Fruit fly (Drosophila melanogaster): ENCODE measurements around the gene CG7059.

CG7059 gene

DNA sequence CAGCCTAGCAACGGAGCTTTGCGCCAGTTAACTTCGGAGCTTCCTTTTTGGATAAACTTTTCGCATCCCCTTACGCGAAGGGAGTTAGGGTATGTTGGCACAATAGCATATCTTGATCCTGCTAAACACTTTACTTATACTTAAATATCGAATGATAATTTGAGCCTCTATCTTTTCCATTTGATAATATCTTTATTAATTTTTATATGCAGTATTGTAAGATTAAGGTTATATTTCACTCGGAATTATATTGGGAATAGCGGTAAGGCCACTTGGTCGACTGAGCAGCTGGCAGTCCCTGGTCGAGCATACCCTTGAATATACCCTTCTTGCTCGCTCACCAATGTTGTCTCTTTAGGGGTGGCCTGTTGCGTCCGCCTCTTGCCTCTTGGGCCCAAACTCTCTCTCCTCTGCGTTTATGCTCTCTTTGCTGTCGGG lies 20.8 kb upstream of the CG7059 start (continued):
- peak; percentile 54 for TF ChIP-seq Deaf1 (tag; optimal IDR thresholded peaks at IDR 0.05)
- peak; percentile 45 for TF ChIP-seq zfh2 (GFP tag; optimal IDR thresholded peaks at IDR 0.05)
- peak; percentile 29 for TF ChIP-seq CG15696 (tag; optimal IDR thresholded peaks at IDR 0.05)
- TF ChIP-seq bsh (GFP tag; optimal IDR thresholded peaks at IDR 0.05), result peak in 1 of 2 experiments; percentile 38
- TF ChIP-seq Eip74EF (GFP tag; optimal IDR thresholded peaks at IDR 0.05), result peak in 1 of 2 experiments; percentile 9
- TF ChIP-seq CG17612 (GFP tag; IDR thresholded peaks at IDR 0.05), result peak; percentile 29; the same call in 1 of the 2 replicates
- peak; percentile 55 for TF ChIP-seq ttk (GFP tag; IDR thresholded peaks at IDR 0.05)
- peak; percentile 8 for TF ChIP-seq HLH54F (GFP tag; optimal IDR thresholded peaks at IDR 0.05)
- TF ChIP-seq CG43689 (GFP tag; IDR thresholded peaks at IDR 0.05), result peak; percentile 28; the same call in 1 of the 2 replicates
- TF ChIP-seq zen2 (GFP tag; IDR thresholded peaks at IDR 0.05; ENCODE audit: partially characterized antibody), result no peak
- TF ChIP-seq CG6813 (GFP tag; optimal IDR thresholded peaks at IDR 0.05), result peak; percentile 6
- peak; percentile 80 for TF ChIP-seq CG7556 (GFP tag; optimal IDR thresholded peaks at IDR 0.05)
- TF ChIP-seq en (GFP tag; optimal IDR thresholded peaks at IDR 0.05), result no peak
- TF ChIP-seq kah (GFP tag; optimal IDR thresholded peaks at IDR 0.05), result no peak
- TF ChIP-seq gt (GFP tag; IDR thresholded peaks at IDR 0.05), result 0 out of 2 replicates have a peak, but pooled peaks have one; percentile 39
- peak; percentile 55 for TF ChIP-seq cwo (GFP tag; optimal IDR thresholded peaks at IDR 0.05)
- peak; percentile 13; the same call in 1 of the 2 replicates for TF ChIP-seq GATAe (GFP tag; conservative IDR thresholded peaks at IDR 0.05)
- TF ChIP-seq CG2129 (GFP tag; IDR thresholded peaks at IDR 0.05; ENCODE audit: partially characterized antibody), result no peak
- TF ChIP-seq zfh1 (GFP tag; IDR thresholded peaks at IDR 0.05), result peak; percentile 65; the same call in 2 of the 3 replicates
- TF ChIP-seq stwl (tag; optimal IDR thresholded peaks at IDR 0.05), result no peak
- TF ChIP-seq dan (GFP tag; IDR thresholded peaks at IDR 0.05), result no peak
- TF ChIP-seq amos (GFP tag; IDR thresholded peaks at IDR 0.05; ENCODE audit: partially characterized antibody), result no peak
- TF ChIP-seq CG7372 (GFP tag; IDR thresholded peaks at IDR 0.05), result peak; percentile 56
- TF ChIP-seq Nf-YA (GFP tag; IDR thresholded peaks at IDR 0.05), result peak; percentile 44; the same call in 1 of the 2 replicates
- TF ChIP-seq HmgZ (tag; optimal IDR thresholded peaks at IDR 0.05), result peak; percentile 37
- TF ChIP-seq MTF-1 (GFP tag; optimal IDR thresholded peaks at IDR 0.05; ENCODE audit: borderline replicate concordance), result no peak
- no peak for TF ChIP-seq rib (GFP tag; IDR thresholded peaks at IDR 0.05)
- no peak for TF ChIP-seq Dfd (GFP tag; optimal IDR thresholded peaks at IDR 0.05)
- no peak; the same call in 1 of the 2 replicates for TF ChIP-seq CG11085 (GFP tag; IDR thresholded peaks at IDR 0.05)
- TF ChIP-seq CG7928 (GFP tag; optimal IDR thresholded peaks at IDR 0.05), result no peak
- peak; percentile 79 for TF ChIP-seq CG2678 (tag; optimal IDR thresholded peaks at IDR 0.05)
- TF ChIP-seq lov (optimal IDR thresholded peaks at IDR 0.05), result no peak
- no peak for TF ChIP-seq lov (GFP tag; IDR thresholded peaks at IDR 0.05)
- TF ChIP-seq CG14667 (GFP tag; IDR thresholded peaks at IDR 0.05), result peak; percentile 42; the same call in 1 of the 2 replicates
- TF ChIP-seq corto (GFP tag; optimal IDR thresholded peaks at IDR 0.05), result peak; percentile 69
- TF ChIP-seq btn (GFP tag; optimal IDR thresholded peaks at IDR 0.05), result no peak
- peak; percentile 52 for TF ChIP-seq az2 (GFP tag; optimal IDR thresholded peaks at IDR 0.05)
- TF ChIP-seq CG4730 (GFP tag; IDR thresholded peaks at IDR 0.05), result peak; percentile 63
- TF ChIP-seq sisA (GFP tag; IDR thresholded peaks at IDR 0.05), result peak; percentile 71
- no peak for TF ChIP-seq h (optimal IDR thresholded peaks at IDR 0.05)
- TF ChIP-seq E2f2 (GFP tag; IDR thresholded peaks at IDR 0.05), result peak; percentile 54
- peak; percentile 76 for TF ChIP-seq gem (tag; optimal IDR thresholded peaks at IDR 0.05)
- TF ChIP-seq ERR (GFP tag; optimal IDR thresholded peaks at IDR 0.05), result no peak
- no peak for TF ChIP-seq ewg (GFP tag; optimal IDR thresholded peaks at IDR 0.05)
- no peak for TF ChIP-seq ash1 (GFP tag; optimal IDR thresholded peaks at IDR 0.05)
- TF ChIP-seq unc-4 (GFP tag; IDR thresholded peaks at IDR 0.05; ENCODE audit: partially characterized antibody), result no peak
- peak; percentile 61 for TF ChIP-seq CG17361 (GFP tag; IDR thresholded peaks at IDR 0.05)
- TF ChIP-seq al (GFP tag; IDR thresholded peaks at IDR 0.05), result peak; percentile 60; the same call in 1 of the 2 replicates
- peak; percentile 61 for TF ChIP-seq Oli (tag; optimal IDR thresholded peaks at IDR 0.05)
- peak; percentile 72 for TF ChIP-seq tgo (GFP tag; IDR thresholded peaks at IDR 0.05)
- TF ChIP-seq pnt (GFP tag; optimal IDR thresholded peaks at IDR 0.05), result peak; percentile 37
